Worm (Caenorhabditis elegans) whole organism, L4 larva: ENCODE measurements around the gene tmem-138.
A peak's percentile ranks its signal among the peaks of the same experiment; 100 is the strongest.

Experiments
- D1046.2 ChIP-seq: fragments of 200-800 bp; sonication (Bioruptor generic); IDR thresholded peaks from 2 replicates; pipeline ENCODE4 v1.3.6; 2022; ENCODE audit warnings: missing genetic modification characterization, missing compliant biosample characterization
- F49E8.2 ChIP-seq: sonication (generic microtip); optimal IDR thresholded peaks from 2 replicates; lab custom pipeline; 2016; ENCODE audit warnings: missing compliant biosample characterization, mild to moderate bottlenecking, missing genetic modification characterization, borderline replicate concordance
- ama-1 ChIP-seq: fragments of 150-350 bp; optimal IDR thresholded peaks from 2 replicates; lab custom pipeline; 2014; ENCODE audit warnings: inconsistent platforms, mixed read lengths
- attf-4 ChIP-seq: sonication (generic microtip); optimal IDR thresholded peaks from 3 replicates; lab custom pipeline; 2017; ENCODE audit warnings: missing biosample characterization, missing genetic modification characterization
- cey-2 ChIP-seq: sonication (generic microtip); optimal IDR thresholded peaks from 3 replicates; lab custom pipeline; 2017; ENCODE audit warnings: missing genetic modification characterization, mild to moderate bottlenecking, missing compliant biosample characterization, antibody characterized with exemption, borderline replicate concordance; ENCODE audit not compliant: insufficient read depth
- daf-12 ChIP-seq: fragments of 150-350 bp; optimal IDR thresholded peaks from 2 replicates; lab custom pipeline; 2014; ENCODE audit warnings: missing biosample characterization, missing genetic modification reagents, missing genetic modification characterization
- daf-16 ChIP-seq, 3 experiments: sonication (generic microtip); optimal IDR thresholded peaks; 2 replicates each; lab custom pipeline; 2016 to 2017; ENCODE audit warnings: missing genetic modification characterization in 3 of 3, missing genetic modification reagents in 3 of 3, mild to moderate bottlenecking in 2 of 3, missing compliant biosample characterization in 2 of 3, missing biosample characterization in 1 of 3, moderate library complexity in 1 of 3
- daf-8 ChIP-seq: fragments of 200-800 bp; sonication (Bioruptor generic); IDR thresholded peaks from 2 replicates; pipeline ENCODE4 v1.3.6; 2022; ENCODE audit warnings: missing genetic modification characterization, missing compliant biosample characterization
- dmd-8 ChIP-seq: fragments of 200-800 bp; sonication (Bioruptor generic); IDR thresholded peaks from 2 replicates; pipeline ENCODE4 v1.3.6; 2022; ENCODE audit warnings: missing genetic modification characterization, missing compliant biosample characterization
- dmd-9 ChIP-seq: fragments of 200-800 bp; sonication (Bioruptor generic); IDR thresholded peaks from 2 replicates; pipeline ENCODE4 v1.3.6; 2022; ENCODE audit warnings: missing genetic modification reagents, missing genetic modification characterization, missing compliant biosample characterization
- egl-43 ChIP-seq: fragments of 200-800 bp; sonication (Bioruptor generic); IDR thresholded peaks from 2 replicates; pipeline ENCODE4 v1.3.6; 2022; ENCODE audit warnings: missing genetic modification reagents, missing genetic modification characterization, missing compliant biosample characterization
- gei-8 ChIP-seq: fragments of 200-800 bp; sonication (Bioruptor generic); optimal IDR thresholded peaks from 2 replicates; lab custom pipeline; 2018; ENCODE audit warnings: mild to moderate bottlenecking, missing genetic modification characterization, missing compliant biosample characterization
- hmg-1.1 ChIP-seq: fragments of 200-800 bp; sonication (Bioruptor generic); IDR thresholded peaks from 2 replicates; pipeline ENCODE4 v1.3.6; 2022; ENCODE audit warnings: missing genetic modification reagents, missing genetic modification characterization, missing compliant biosample characterization
- lin-13 ChIP-seq: fragments of 150-350 bp; optimal IDR thresholded peaks from 2 replicates; lab custom pipeline; 2014; ENCODE audit warnings: missing biosample characterization, missing genetic modification reagents, missing genetic modification characterization
- lin-15B ChIP-seq: fragments of 150-350 bp; sonication (generic microtip); optimal IDR thresholded peaks from 3 replicates; lab custom pipeline; 2014; ENCODE audit warnings: missing biosample characterization, missing genetic modification characterization
- lin-29 ChIP-seq: fragments of 200-800 bp; sonication (Bioruptor generic); IDR thresholded peaks from 2 replicates; pipeline ENCODE4 v1.3.6; 2022; ENCODE audit warnings: missing genetic modification reagents, missing genetic modification characterization, missing compliant biosample characterization
- lir-3 ChIP-seq: sonication (generic microtip); optimal IDR thresholded peaks from 2 replicates; lab custom pipeline; 2016; ENCODE audit warnings: mild to moderate bottlenecking, missing genetic modification characterization, missing compliant biosample characterization
- mdl-1 ChIP-seq, 2 experiments: fragments of 150-350 bp in 1 of 2; sonication (generic microtip) in 1 of 2; optimal IDR thresholded peaks; 2 replicates each; lab custom pipeline; 2014 to 2017; ENCODE audit warnings: missing biosample characterization in 2 of 2, missing genetic modification characterization in 2 of 2
- mdt-29 ChIP-seq: fragments of 200-800 bp; sonication (Bioruptor generic); IDR thresholded peaks from 2 replicates; pipeline ENCODE4 v1.3.6; 2022; ENCODE audit warnings: missing genetic modification reagents, missing genetic modification characterization, missing compliant biosample characterization
- mes-2 ChIP-seq: sonication (generic microtip); optimal IDR thresholded peaks from 2 replicates; lab custom pipeline; 2016; ENCODE audit warnings: missing genotype, mild to moderate bottlenecking, missing genetic modification characterization, missing compliant biosample characterization; ENCODE audit not compliant: poor library complexity, severe bottlenecking
- mxl-3 ChIP-seq: fragments of 200-800 bp; sonication (Bioruptor generic); optimal IDR thresholded peaks from 2 replicates; lab custom pipeline; 2018; ENCODE audit warnings: mild to moderate bottlenecking, missing genetic modification characterization, missing compliant biosample characterization
- nhr-10 ChIP-seq: fragments of 150-350 bp; optimal IDR thresholded peaks from 2 replicates; lab custom pipeline; 2014; ENCODE audit warnings: missing biosample characterization, missing genetic modification characterization
- nhr-25 ChIP-seq: sonication (generic microtip); optimal IDR thresholded peaks from 2 replicates; lab custom pipeline; 2017; ENCODE audit warnings: missing genetic modification characterization, mild to moderate bottlenecking, missing compliant biosample characterization, antibody characterized with exemption, moderate library complexity, borderline replicate concordance; ENCODE audit not compliant: insufficient read depth
- nhr-28 ChIP-seq: fragments of 150-350 bp; optimal IDR thresholded peaks from 2 replicates; lab custom pipeline; 2014; ENCODE audit warnings: missing biosample characterization, missing genetic modification characterization
- nhr-42 ChIP-seq: fragments of 200-800 bp; sonication (Bioruptor generic); IDR thresholded peaks from 2 replicates; pipeline ENCODE4 v1.3.6; 2022; ENCODE audit warnings: missing genetic modification characterization, missing compliant biosample characterization
- php-3 ChIP-seq: fragments of 200-800 bp; sonication (Bioruptor generic); IDR thresholded peaks from 2 replicates; pipeline ENCODE4 v1.3.6; 2022; ENCODE audit warnings: missing genetic modification reagents, missing genetic modification characterization, missing compliant biosample characterization
- pqm-1 ChIP-seq: sonication (generic microtip); optimal IDR thresholded peaks from 2 replicates; lab custom pipeline; 2017; ENCODE audit warnings: missing biosample characterization, missing genetic modification characterization
- saeg-2 ChIP-seq: fragments of 200-800 bp; sonication (Bioruptor generic); IDR thresholded peaks from 2 replicates; pipeline ENCODE4 v1.3.6; 2022; ENCODE audit warnings: missing genetic modification reagents, missing genetic modification characterization, missing compliant biosample characterization
- set-16 ChIP-seq: fragments of 200-800 bp; sonication (Bioruptor generic); IDR thresholded peaks from 2 replicates; pipeline ENCODE4 v1.3.6; 2022; ENCODE audit warnings: missing genetic modification reagents, missing genetic modification characterization, missing compliant biosample characterization
- snpc-1.2 ChIP-seq: fragments of 200-800 bp; sonication (Bioruptor generic); IDR thresholded peaks from 2 replicates; pipeline ENCODE4 v1.3.6; 2022; ENCODE audit warnings: missing genetic modification reagents, missing genetic modification characterization, missing compliant biosample characterization
- spr-3 ChIP-seq: fragments of 200-800 bp; sonication (Bioruptor generic); optimal IDR thresholded peaks from 2 replicates; lab custom pipeline; 2018; ENCODE audit warnings: mild to moderate bottlenecking, missing genetic modification characterization, missing compliant biosample characterization
- tra-1 ChIP-seq: fragments of 200-800 bp; sonication (Bioruptor generic); IDR thresholded peaks from 2 replicates; pipeline ENCODE4 v1.3.6; 2022; ENCODE audit warnings: missing genetic modification reagents, missing genetic modification characterization, missing compliant biosample characterization
- unc-62 ChIP-seq, 3 experiments: fragments of 150-350 bp in 1 of 3; sonication (generic microtip); optimal IDR thresholded peaks in 2 of 3; peaks in 1 of 3; 1 replicate in 1 of 3; 2 replicates in 2 of 3; lab custom pipeline; 2014 to 2017; ENCODE audit warnings: missing biosample characterization in 3 of 3, missing genetic modification characterization in 3 of 3, missing genetic modification reagents in 3 of 3, missing genotype in 1 of 3

The tmem-138 gene

DNA sequence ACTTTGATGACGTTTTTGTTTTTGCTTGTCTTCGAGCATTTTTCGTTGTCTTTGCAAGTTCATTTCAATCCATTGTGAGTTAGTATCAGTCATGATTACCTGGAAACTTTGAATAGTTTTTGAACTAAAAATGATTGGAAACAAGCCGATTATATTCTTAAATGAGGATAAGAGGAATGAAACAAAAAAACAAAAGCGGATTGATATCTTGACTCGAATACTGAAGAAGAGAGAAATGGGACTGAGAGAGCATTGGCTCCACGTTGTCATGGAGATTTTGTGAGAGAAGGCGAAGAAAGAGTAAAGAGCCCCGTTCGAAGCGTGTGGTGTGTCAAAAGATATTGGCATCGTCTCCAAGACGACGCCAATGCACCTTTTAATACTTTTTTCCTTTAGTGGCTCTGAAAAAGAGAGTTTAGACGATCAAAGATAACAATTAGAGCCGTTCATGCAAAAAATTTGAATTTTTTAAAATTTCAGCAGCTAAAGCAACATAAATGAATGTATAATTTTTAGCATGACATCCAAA, at the start of gene tmem-138, which contains the start of gene tub-1:
Gene tmem-138, plus strand, starts transcription at position 479 of the 529 bp plus-strand sequence.
Gene tub-1, minus strand, starts transcription at position 101 of the 529 bp plus-strand sequence.
- TF ChIP-seq unc-62 (GFP tag; optimal IDR thresholded peaks at IDR 0.05 in 1 of 2; lab: Kevin White, UChicago): no peak
- no peak for TF ChIP-seq unc-62 (tag; optimal IDR thresholded peaks at IDR 0.05; lab: Kevin White, UChicago)
- TF ChIP-seq lin-29: no peak
- no peak for TF ChIP-seq cey-2
- TF ChIP-seq attf-4: no peak
- no peak for TF ChIP-seq nhr-28 (tag; lab: Kevin White, UChicago)
- TF ChIP-seq spr-3 (GFP tag; lab: Kevin White, UChicago): no peak
- no peak for TF ChIP-seq D1046.2 (GFP tag; lab: Robert Waterston, UW)
- TF ChIP-seq nhr-10: no peak
- no peak for TF ChIP-seq mxl-3 (GFP tag; lab: Kevin White, UChicago)
- TF ChIP-seq lin-15B (tag; lab: Kevin White, UChicago): no peak
- no peak for TF ChIP-seq saeg-2 (GFP tag; lab: Robert Waterston, UW)
- no peak for TF ChIP-seq dmd-9 (GFP tag; lab: Robert Waterston, UW)
- no peak for TF ChIP-seq lir-3 (tag; lab: Kevin White, UChicago)
- TF ChIP-seq php-3 (GFP tag; lab: Robert Waterston, UW): no peak

DNA sequence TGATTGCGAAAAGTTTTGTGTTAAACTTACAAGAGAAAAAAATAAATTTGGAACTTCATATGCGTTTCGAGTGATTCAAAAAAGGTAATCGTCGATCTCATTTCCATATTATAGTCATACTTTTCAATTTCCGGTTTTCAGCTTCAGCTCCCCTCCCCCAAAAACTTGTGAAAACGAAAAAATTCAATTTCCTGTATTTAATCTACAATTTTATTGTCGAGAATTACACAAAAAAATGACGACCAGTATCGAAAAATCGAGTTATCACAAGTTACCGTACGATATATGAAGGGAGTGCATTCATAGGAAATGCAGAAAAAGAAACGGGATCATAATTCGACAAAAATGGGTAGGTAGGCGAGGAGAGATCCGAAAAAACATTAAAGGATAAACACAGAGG, 45.1 kb upstream of the tmem-138 start, which contains the start of gene lron-4:
Gene lron-4, minus strand, starts transcription at position 101 of the 400 bp plus-strand sequence.
- no peak for TF ChIP-seq set-16
- TF ChIP-seq ama-1 (lab: Kevin White, UChicago): no peak
- no peak for TF ChIP-seq tra-1 (GFP tag; lab: Robert Waterston, UW)
- no peak for TF ChIP-seq lin-13
- TF ChIP-seq dmd-8 (GFP tag; lab: Robert Waterston, UW): no peak
- no peak for TF ChIP-seq gei-8 (GFP tag; lab: Kevin White, UChicago)
- no peak for TF ChIP-seq lin-29
- no peak for TF ChIP-seq mdl-1 (tag; optimal IDR thresholded peaks at IDR 0.05; lab: Kevin White, UChicago)
- TF ChIP-seq mes-2 (tag; lab: Kevin White, UChicago): no peak
- no peak for TF ChIP-seq pqm-1 (tag; lab: Kevin White, UChicago)
- no peak for TF ChIP-seq snpc-1.2 (GFP tag; lab: Robert Waterston, UW)
- no peak for TF ChIP-seq daf-12 (tag; lab: Kevin White, UChicago)
- no peak for TF ChIP-seq nhr-42 (GFP tag; lab: Robert Waterston, UW)
- no peak for TF ChIP-seq mdt-29 (GFP tag; lab: Robert Waterston, UW)
- TF ChIP-seq D1046.2 (GFP tag; lab: Robert Waterston, UW): no peak
- no peak for TF ChIP-seq egl-43

DNA sequence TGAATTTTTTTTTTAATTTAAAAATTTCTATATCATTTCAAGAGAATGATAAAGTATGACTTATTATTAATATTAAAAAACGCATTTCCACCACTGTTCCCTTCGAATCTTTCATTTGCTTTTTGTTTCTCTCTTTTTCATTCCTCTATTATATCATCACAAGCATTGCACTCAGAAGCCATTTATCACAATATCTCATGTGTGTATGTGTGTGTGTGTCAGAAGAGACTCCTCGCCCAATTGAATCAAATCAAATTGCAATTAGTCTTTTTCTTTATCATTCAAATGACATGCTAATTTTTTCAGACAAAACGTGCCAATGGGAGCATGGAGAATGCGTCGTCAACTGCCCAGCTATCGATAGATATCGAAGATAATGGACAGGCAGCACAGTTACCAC, 41.0 kb upstream of the tmem-138 start, which contains the start of gene unc-105:
Gene unc-105, plus strand, starts transcription at position 301 of the 400 bp plus-strand sequence.
- TF ChIP-seq F49E8.2 (tag; lab: Kevin White, UChicago): no peak
- TF ChIP-seq nhr-25: no peak
- TF ChIP-seq hmg-1.1 (GFP tag; lab: Robert Waterston, UW): no peak
- no peak for TF ChIP-seq daf-12 (tag; lab: Kevin White, UChicago)
- no peak for TF ChIP-seq daf-8 (GFP tag; lab: Robert Waterston, UW)
- no peak for TF ChIP-seq unc-62 (GFP tag; optimal IDR thresholded peaks at IDR 0.05 in 1 of 2; lab: Kevin White, UChicago)
- no peak for TF ChIP-seq unc-62 (tag; optimal IDR thresholded peaks at IDR 0.05; lab: Kevin White, UChicago)

DNA sequence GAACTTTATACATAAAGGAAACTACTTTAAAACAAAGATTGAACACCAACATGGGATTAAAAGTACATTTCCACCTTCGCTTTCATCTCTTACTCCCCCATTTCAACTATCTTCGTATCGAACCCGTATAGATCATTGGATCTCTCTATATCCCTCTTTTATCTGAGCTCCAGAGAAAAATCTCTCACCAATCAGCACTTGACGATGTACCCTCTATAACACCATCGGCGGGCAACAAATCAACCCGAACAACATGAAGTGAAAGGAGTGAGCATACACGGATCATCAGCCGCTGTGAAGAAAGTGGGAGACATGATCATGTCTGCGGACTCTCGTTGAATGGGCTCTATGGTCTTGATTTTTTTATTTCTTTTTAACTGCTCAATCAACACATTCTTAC, 39.7 kb upstream of the tmem-138 start:
- TF ChIP-seq daf-16 (GFP tag; optimal IDR thresholded peaks at IDR 0.05; lab: Kevin White, UChicago) (peak in 1 of 2 experiments; percentile 6), daf-16 (tag; optimal IDR thresholded peaks at IDR 0.05; lab: Kevin White, UChicago) (no peak), daf-12 (tag; lab: Kevin White, UChicago) (no peak)
